Fruit fly (Drosophila melanogaster) whole organism, embryonic: ENCODE results near the gene CG15514.

ENCODE experiments used
- BEAF-32 ChIP-seq: fragments of 200-800 bp; sonication (Bioruptor generic); optimal IDR thresholded peaks from 3 replicates; lab custom pipeline; 2017; ENCODE audit warnings: missing biosample characterization, missing genetic modification characterization, mild to moderate bottlenecking, moderate library complexity, missing genetic modification reagents
- CG11456 ChIP-seq: fragments of 200-800 bp; sonication (Bioruptor generic); IDR thresholded peaks from 3 replicates; pipeline ENCODE4 v1.3.6; 2022; ENCODE audit warnings: missing biosample characterization, missing genetic modification characterization
- CG12219 ChIP-seq: fragments of 200-800 bp; sonication (Bioruptor generic); optimal IDR thresholded peaks from 3 replicates; lab custom pipeline; 2018; ENCODE audit warnings: missing biosample characterization, mild to moderate bottlenecking, missing genetic modification characterization
- CG15601 ChIP-seq: fragments of 200-800 bp; sonication (Bioruptor generic); optimal IDR thresholded peaks from 3 replicates; lab custom pipeline; 2019; ENCODE audit warnings: missing biosample characterization, mild to moderate bottlenecking, missing genetic modification characterization, moderate library complexity
- CG15696 ChIP-seq: fragments of 200-800 bp; sonication (Bioruptor generic); optimal IDR thresholded peaks from 2 replicates; lab custom pipeline; 2019; ENCODE audit warnings: missing biosample characterization, mild to moderate bottlenecking, missing genetic modification characterization, moderate library complexity
- CG1603 ChIP-seq: fragments of 200-800 bp; sonication (Bioruptor generic); optimal IDR thresholded peaks from 2 replicates; lab custom pipeline; 2019; ENCODE audit warnings: missing biosample characterization, mild to moderate bottlenecking, missing genetic modification characterization, moderate library complexity
- CG1647 ChIP-seq: fragments of 200-800 bp; sonication (Bioruptor generic); optimal IDR thresholded peaks from 3 replicates; lab custom pipeline; 2016; ENCODE audit warnings: missing biosample characterization, missing genetic modification characterization
- CG16813 ChIP-seq: fragments of 200-800 bp; sonication (Bioruptor generic); IDR thresholded peaks from 3 replicates; pipeline ENCODE4 v1.3.6; 2022; ENCODE audit warnings: missing biosample characterization, missing genetic modification characterization; ENCODE audit not compliant: partially characterized antibody
- CG16815 ChIP-seq: fragments of 200-800 bp; sonication (Bioruptor generic); optimal IDR thresholded peaks from 3 replicates; lab custom pipeline; 2017; ENCODE audit warnings: missing biosample characterization, mild to moderate bottlenecking, missing genetic modification characterization
- CG18262 ChIP-seq: fragments of 200-800 bp; optimal IDR thresholded peaks from 3 replicates; lab custom pipeline; 2019; ENCODE audit warnings: missing biosample characterization, mild to moderate bottlenecking, missing genetic modification characterization, moderate library complexity
- CG18764 ChIP-seq: fragments of 200-800 bp; sonication (Bioruptor generic); optimal IDR thresholded peaks from 3 replicates; lab custom pipeline; 2016; ENCODE audit warnings: missing biosample characterization, missing genetic modification characterization
- CG30431 ChIP-seq: fragments of 200-800 bp; sonication (Bioruptor generic); optimal IDR thresholded peaks from 2 replicates; lab custom pipeline; 2017; ENCODE audit warnings: missing biosample characterization, missing genetic modification characterization
- CG34224 ChIP-seq: fragments of 200-800 bp; sonication (Bioruptor generic); IDR thresholded peaks from 3 replicates; pipeline ENCODE4 v1.3.6; 2022; ENCODE audit warnings: missing biosample characterization, missing genetic modification characterization; ENCODE audit not compliant: partially characterized antibody
- CG3726 ChIP-seq: fragments of 200-800 bp; sonication (Bioruptor generic); IDR thresholded peaks from 3 replicates; pipeline ENCODE4, ENCODE4 v1.3.6; 2022; ENCODE audit warnings: missing biosample characterization, missing genetic modification characterization
- CG3995 ChIP-seq: fragments of 200-800 bp; sonication (Bioruptor generic); optimal IDR thresholded peaks from 3 replicates; lab custom pipeline; 2016; ENCODE audit warnings: missing biosample characterization, missing genetic modification characterization
- CG5180 ChIP-seq: fragments of 200-800 bp; sonication (Bioruptor generic); optimal IDR thresholded peaks from 3 replicates; lab custom pipeline; 2017; ENCODE audit warnings: missing biosample characterization, missing genetic modification characterization, mild to moderate bottlenecking, moderate library complexity, missing genetic modification reagents
- CG5245 ChIP-seq: fragments of 200-800 bp; sonication (Bioruptor generic); optimal IDR thresholded peaks from 3 replicates; lab custom pipeline; 2016; ENCODE audit warnings: missing biosample characterization, missing genetic modification characterization
- CG6254 ChIP-seq: fragments of 200-800 bp; sonication (Bioruptor generic); optimal IDR thresholded peaks from 3 replicates; lab custom pipeline; 2017; ENCODE audit warnings: mild to moderate bottlenecking, missing biosample characterization, missing genetic modification reagents, missing genetic modification characterization
- CG6272 ChIP-seq: fragments of 200-800 bp; sonication (Bioruptor generic); IDR thresholded peaks from 2 replicates; pipeline ENCODE4 v1.3.6; 2022; ENCODE audit warnings: missing biosample characterization, missing genetic modification characterization
- CG7786 ChIP-seq: fragments of 200-800 bp; sonication (Bioruptor generic); optimal IDR thresholded peaks from 2 replicates; lab custom pipeline; 2016; ENCODE audit warnings: missing biosample characterization, missing genetic modification characterization
- CG8281 ChIP-seq: fragments of 200-800 bp; sonication (Bioruptor generic); optimal IDR thresholded peaks from 2 replicates; lab custom pipeline; 2018; ENCODE audit warnings: missing biosample characterization, mild to moderate bottlenecking, missing genetic modification characterization, moderate library complexity
- CTCF ChIP-seq: fragments of 200-800 bp; sonication (Bioruptor generic); optimal IDR thresholded peaks from 2 replicates; lab custom pipeline; 2017; ENCODE audit warnings: missing biosample characterization, mild to moderate bottlenecking, missing genetic modification characterization, moderate library complexity
- CkIIα-i1 ChIP-seq: fragments of 200-800 bp; sonication (Bioruptor generic); IDR thresholded peaks from 2 replicates; pipeline ENCODE4 v1.3.6; 2022; ENCODE audit warnings: missing biosample characterization, missing genetic modification characterization
- Dbx ChIP-seq: fragments of 200-800 bp; sonication (Bioruptor generic); IDR thresholded peaks from 3 replicates; pipeline ENCODE4 v1.3.6; 2022; ENCODE audit warnings: missing biosample characterization, missing genetic modification characterization
- Dref ChIP-seq: fragments of 200-800 bp; sonication (Bioruptor generic); IDR thresholded peaks from 2 replicates; pipeline ENCODE4 v1.3.6; 2022; ENCODE audit warnings: missing biosample characterization, missing genetic modification characterization
- GATAe ChIP-seq: fragments of 200-800 bp; sonication (Bioruptor generic); conservative IDR thresholded peaks from 2 replicates; pipeline ENCODE4 v1.3.6; 2022; ENCODE audit warnings: missing biosample characterization, missing genetic modification characterization
- HLH4C ChIP-seq: fragments of 200-800 bp; sonication (Bioruptor generic); IDR thresholded peaks from 3 replicates; pipeline ENCODE4 v1.3.6; 2022; ENCODE audit warnings: missing biosample characterization, missing genetic modification characterization; ENCODE audit not compliant: partially characterized antibody
- Lim3 ChIP-seq: fragments of 200-800 bp; sonication (Bioruptor generic); IDR thresholded peaks from 2 replicates; pipeline ENCODE4 v1.3.6; 2022; ENCODE audit warnings: missing biosample characterization, missing genetic modification characterization
- Lpt ChIP-seq: fragments of >200 bp; optimal IDR thresholded peaks from 2 replicates; lab custom pipeline; 2018; ENCODE audit warnings: missing biosample characterization, missing genetic modification characterization
- NK7.1 ChIP-seq: fragments of 200-800 bp; sonication (Bioruptor generic); optimal IDR thresholded peaks from 3 replicates; lab custom pipeline; 2016; ENCODE audit warnings: missing biosample characterization, missing genetic modification characterization
- Pdp1 ChIP-seq, 2 experiments: fragments of 200-800 bp; sonication (Bioruptor generic); optimal IDR thresholded peaks; 3 replicates each; lab custom pipeline; 2016; ENCODE audit warnings: missing biosample characterization in 2 of 2, missing genetic modification characterization in 2 of 2, mild to moderate bottlenecking in 1 of 2, moderate library complexity in 1 of 2
- Sox102F ChIP-seq: fragments of 200-800 bp; sonication (Bioruptor generic); optimal IDR thresholded peaks from 2 replicates; lab custom pipeline; 2018; ENCODE audit warnings: missing biosample characterization, mild to moderate bottlenecking, missing genetic modification characterization, moderate library complexity
- aop ChIP-seq: fragments of 200-800 bp; sonication (Bioruptor generic); IDR thresholded peaks from 2 replicates; pipeline ENCODE4 v1.3.6; 2022; ENCODE audit warnings: missing biosample characterization, missing genetic modification characterization
- ash1 ChIP-seq: fragments of 200-800 bp; sonication (Bioruptor generic); optimal IDR thresholded peaks from 2 replicates; lab custom pipeline; 2018; ENCODE audit warnings: missing biosample characterization, mild to moderate bottlenecking, missing genetic modification characterization
- croc ChIP-seq: fragments of 200-800 bp; sonication (Bioruptor generic); conservative IDR thresholded peaks from 3 replicates; pipeline ENCODE4 v1.3.6; 2022; ENCODE audit warnings: missing biosample characterization, missing genetic modification characterization
- ewg ChIP-seq: fragments of 200-800 bp; sonication (Bioruptor generic); optimal IDR thresholded peaks from 3 replicates; lab custom pipeline; 2017; ENCODE audit warnings: mild to moderate bottlenecking, missing biosample characterization, missing genetic modification reagents, missing genetic modification characterization
- gcm ChIP-seq: fragments of 200-800 bp; sonication (Bioruptor generic); optimal IDR thresholded peaks from 2 replicates; lab custom pipeline; 2019; ENCODE audit warnings: missing biosample characterization, mild to moderate bottlenecking, missing genetic modification characterization, moderate library complexity
- kni ChIP-seq: fragments of 200-800 bp; sonication (Bioruptor generic); optimal IDR thresholded peaks from 3 replicates; lab custom pipeline; 2017; ENCODE audit warnings: mild to moderate bottlenecking, missing biosample characterization, missing genetic modification reagents, missing genetic modification characterization
- maf-S ChIP-seq: fragments of 200-800 bp; sonication (Bioruptor generic); optimal IDR thresholded peaks from 2 replicates; lab custom pipeline; 2016; ENCODE audit warnings: missing biosample characterization, missing genetic modification characterization
- nerfin-2 ChIP-seq: fragments of 200-800 bp; sonication (Bioruptor generic); IDR thresholded peaks from 2 replicates; pipeline ENCODE4 v1.3.6; 2022; ENCODE audit warnings: missing biosample characterization, missing genetic modification characterization; ENCODE audit not compliant: partially characterized antibody
- peb ChIP-seq: fragments of 200-800 bp; sonication (Bioruptor generic); IDR thresholded peaks from 2 replicates; pipeline ENCODE4 v1.3.6; 2022; ENCODE audit warnings: missing biosample characterization, missing genetic modification characterization
- sd ChIP-seq: fragments of 200-800 bp; sonication (Bioruptor generic); optimal IDR thresholded peaks from 3 replicates; lab custom pipeline; 2018; ENCODE audit warnings: missing biosample characterization, mild to moderate bottlenecking, missing genetic modification characterization, moderate library complexity
- slou ChIP-seq: fragments of 200-800 bp; sonication (Bioruptor generic); optimal IDR thresholded peaks from 3 replicates; lab custom pipeline; 2016; ENCODE audit warnings: missing biosample characterization, missing genetic modification characterization
- slp2 ChIP-seq: fragments of 200-800 bp; sonication (Bioruptor generic); optimal IDR thresholded peaks from 2 replicates; lab custom pipeline; 2016; ENCODE audit warnings: missing biosample characterization, missing genetic modification characterization
- sna ChIP-seq: fragments of 200-800 bp; sonication (Bioruptor generic); IDR thresholded peaks from 2 replicates; pipeline ENCODE4 v1.3.6; 2022; ENCODE audit warnings: missing biosample characterization, missing genetic modification characterization; ENCODE audit not compliant: partially characterized antibody
- so ChIP-seq: fragments of 200-800 bp; sonication (Bioruptor generic); IDR thresholded peaks from 3 replicates; pipeline ENCODE4 v1.3.6; 2022; ENCODE audit warnings: missing biosample characterization, missing genetic modification characterization
- tx ChIP-seq: fragments of 200-800 bp; sonication (Bioruptor generic); optimal IDR thresholded peaks from 2 replicates; lab custom pipeline; 2016; ENCODE audit warnings: missing biosample characterization, missing genetic modification characterization
- unpg ChIP-seq: fragments of 200-800 bp; sonication (Bioruptor generic); optimal IDR thresholded peaks from 3 replicates; lab custom pipeline; 2018; ENCODE audit warnings: missing biosample characterization, mild to moderate bottlenecking, missing genetic modification characterization, moderate library complexity
- usp ChIP-seq: fragments of >200 bp; optimal IDR thresholded peaks from 2 replicates; lab custom pipeline; 2017; ENCODE audit warnings: missing biosample characterization, missing genetic modification characterization

Gene CG15514

dm6 chr3R:29834759-29835709, 26.3 kb downstream of the CG15514 start, which contains the start of gene Atg16 (continued):
- TF ChIP-seq CG30431 (GFP tag; lab: Kevin White, UChicago) (no peak), CG15696 (tag; lab: Kevin White, UChicago) (no peak), CkIIα-i1 (GFP tag; lab: Robert Waterston, UW) (no peak), aop (GFP tag; lab: Robert Waterston, UW) (no peak), CG15601 (tag; lab: Kevin White, UChicago) (no peak), tx (GFP tag; lab: Kevin White, UChicago) (no peak), slou (no peak), CG16813 (GFP tag; lab: Robert Waterston, UW) (peak; percentile 94), CG18764 (GFP tag; lab: Kevin White, UChicago) (no peak), sna (GFP tag; lab: Robert Waterston, UW) (peak; percentile 84), Sox102F (GFP tag; lab: Kevin White, UChicago) (no peak), gcm (GFP tag; lab: Kevin White, UChicago) (no peak), croc (no peak), CG12219 (no peak), BEAF-32 (GFP tag; lab: Kevin White, UChicago) (peak; percentile 89), CG5245 (no peak), ewg (GFP tag; lab: Kevin White, UChicago) (no peak), CG6254 (GFP tag; lab: Kevin White, UChicago) (no peak), sd (tag; lab: Kevin White, UChicago) (no peak), so (GFP tag; lab: Robert Waterston, UW) (no peak), CG5180 (no peak), CG11456 (GFP tag; lab: Robert Waterston, UW) (no peak), unpg (no peak), HLH4C (GFP tag; lab: Robert Waterston, UW) (peak; percentile 92), slp2 (no peak), peb (no peak), kni (no peak), CG16815 (GFP tag; lab: Kevin White, UChicago) (no peak), CG6272 (no peak), Pdp1 (GFP tag; optimal IDR thresholded peaks at IDR 0.05; lab: Kevin White, UChicago) (no peak), CG34224 (GFP tag; lab: Robert Waterston, UW) (peak; percentile 87), CTCF (no peak), NK7.1 (GFP tag; lab: Kevin White, UChicago) (no peak), CG3726 (GFP tag; lab: Robert Waterston, UW) (no peak), Lim3 (GFP tag; lab: Robert Waterston, UW) (no peak), CG1603 (tag; lab: Kevin White, UChicago) (peak; percentile 3), CG7786 (no peak), Lpt (GFP tag; lab: Kevin White, UChicago) (no peak), ash1 (GFP tag; lab: Kevin White, UChicago) (no peak), nerfin-2 (GFP tag; lab: Robert Waterston, UW) (peak; percentile 87), CG1647 (GFP tag; lab: Kevin White, UChicago) (no peak), GATAe (GFP tag; lab: Robert Waterston, UW) (no peak), CG3995 (peak; percentile 36), usp (no peak), CG18262 (tag; lab: Kevin White, UChicago) (no peak), CG8281 (tag; lab: Kevin White, UChicago) (no peak), Dref (peak; percentile 82), maf-S (no peak), Dbx (no peak)
